Worm (Caenorhabditis elegans) whole organism, late embryonic: Measurements from ENCODE around the gene nspa-9.

Source experiments
- ama-1 ChIP-seq: fragments of 150-350 bp; optimal IDR thresholded peaks from 2 replicates; lab custom pipeline; 2014
- ceh-14 ChIP-seq: sonication (generic microtip); optimal IDR thresholded peaks from 2 replicates; lab custom pipeline; 2016; ENCODE audit warnings: missing genotype, missing genetic modification characterization, missing compliant biosample characterization
- ceh-2 ChIP-seq: sonication (generic microtip); optimal IDR thresholded peaks from 2 replicates; lab custom pipeline; 2016; ENCODE audit warnings: missing genotype, missing genetic modification characterization, missing compliant biosample characterization
- ceh-30 ChIP-seq: fragments of 150-350 bp; optimal IDR thresholded peaks from 2 replicates; lab custom pipeline; 2014; ENCODE audit warnings: missing biosample characterization, missing genetic modification characterization
- ceh-48 ChIP-seq: sonication (generic microtip); optimal IDR thresholded peaks from 2 replicates; lab custom pipeline; 2016; ENCODE audit warnings: missing genetic modification characterization, inconsistent platforms, missing compliant biosample characterization
- dmd-4 ChIP-seq: sonication (generic microtip); optimal IDR thresholded peaks from 2 replicates; lab custom pipeline; 2016; ENCODE audit warnings: borderline replicate concordance, missing genetic modification characterization, missing compliant biosample characterization
- elt-2 ChIP-seq: sonication (generic microtip); optimal IDR thresholded peaks from 2 replicates; lab custom pipeline; 2016; ENCODE audit warnings: missing genetic modification reagents, missing genetic modification characterization, missing compliant biosample characterization
- fkh-10 ChIP-seq: fragments of 150-350 bp; optimal IDR thresholded peaks from 2 replicates; lab custom pipeline; 2014; ENCODE audit warnings: missing biosample characterization, missing genetic modification reagents, missing genetic modification characterization
- lin-11 ChIP-seq: fragments of 200-800 bp; sonication (Bioruptor generic); optimal IDR thresholded peaks from 2 replicates; lab custom pipeline; 2018; ENCODE audit warnings: mild to moderate bottlenecking, missing genetic modification characterization, missing compliant biosample characterization
- nhr-11 ChIP-seq: fragments of 150-350 bp; optimal IDR thresholded peaks from 2 replicates; lab custom pipeline; 2014; ENCODE audit warnings: missing biosample characterization, missing genetic modification characterization
- unc-55 ChIP-seq: sonication (generic microtip); optimal IDR thresholded peaks from 2 replicates; lab custom pipeline; 2017; ENCODE audit warnings: missing biosample characterization, missing genetic modification reagents, missing genetic modification characterization

- TF ChIP-seq fkh-10 (GFP tag; lab: Kevin White, UChicago) (no peak), ceh-30 (tag; lab: Kevin White, UChicago) (no peak), lin-11 (tag; lab: Kevin White, UChicago) (no peak), ceh-48 (tag; lab: Kevin White, UChicago) (no peak), ceh-2 (tag; lab: Kevin White, UChicago) (no peak), ceh-14 (tag; lab: Kevin White, UChicago) (no peak), elt-2 (tag; lab: Kevin White, UChicago) (no peak), dmd-4 (tag; lab: Kevin White, UChicago) (no peak), unc-55 (GFP tag; lab: Kevin White, UChicago) (no peak), ama-1 (lab: Kevin White, UChicago) (no peak), nhr-11 (tag; lab: Kevin White, UChicago) (no peak)
Observed at ce11 chrX:11745821-11746485, 7.1 kb downstream of the nspa-9 start, which contains the start of gene C40H5.2.
